Worm (Caenorhabditis elegans): Measurements from ENCODE around the gene srg-9.

Gene srg-9

DNA sequence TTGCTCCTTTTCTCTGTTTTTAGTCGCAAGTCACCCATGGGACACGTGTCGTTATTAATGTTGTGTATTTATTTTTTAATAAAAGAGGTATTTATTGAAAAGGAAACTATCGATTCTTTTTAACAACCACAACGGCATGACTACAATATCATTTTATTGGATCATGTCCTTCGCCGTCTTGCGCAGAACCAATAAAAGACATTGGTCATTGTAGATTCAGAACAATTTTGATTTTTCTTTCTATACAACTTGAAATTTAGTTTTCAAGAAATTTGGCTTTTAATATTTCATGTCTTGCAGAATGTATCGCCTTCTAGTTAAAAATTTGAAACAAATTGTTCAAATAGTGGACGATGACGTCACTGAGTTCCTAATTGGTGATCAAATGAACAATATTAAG, 5.1 kb downstream of the srg-9 start, which contains the start of gene amdh-1:
Gene amdh-1 (plus strand): TSS at position 301 of the 400 bp plus-strand sequence.
- TF ChIP-seq D2030.7 (GFP tag; IDR thresholded peaks at IDR 0.05) (no peak), egl-44 (GFP tag; IDR thresholded peaks at IDR 0.05) (no peak), madf-3 (GFP tag; IDR thresholded peaks at IDR 0.05) (no peak), mel-28 (tag; optimal IDR thresholded peaks at IDR 0.05; ENCODE audit: borderline replicate concordance) (no peak), madf-6 (GFP tag; IDR thresholded peaks at IDR 0.05) (no peak), lin-54 (GFP tag; optimal IDR thresholded peaks at IDR 0.05) (no peak), sptf-2 (GFP tag; optimal IDR thresholded peaks at IDR 0.05) (no peak), ekl-4 (GFP tag; IDR thresholded peaks at IDR 0.05) (no peak), egl-18 (GFP tag; IDR thresholded peaks at IDR 0.05) (no peak), ztf-6 (GFP tag; IDR thresholded peaks at IDR 0.05) (no peak), K12H6.12 (tag; optimal IDR thresholded peaks at IDR 0.05) (no peak)

ce11 chrIII:6248064-6248687, 8.4 kb downstream of the srg-9 start, which contains the start of the genes gen-1 and stt-3:
TSS of gene gen-1 (minus strand) at chrIII:6248158.
TSS of gene stt-3 (plus strand) at chrIII:6248637.
- peak; percentile 8 for TF ChIP-seq lsl-1 (GFP tag; optimal IDR thresholded peaks at IDR 0.05)
- peak; percentile 27; the same call in 1 of the 2 replicates for TF ChIP-seq hmg-1.2 (GFP tag; IDR thresholded peaks at IDR 0.05)
- TF ChIP-seq mcd-1 (GFP tag; IDR thresholded peaks at IDR 0.05), result no peak
- peak; percentile 69 for TF ChIP-seq F33H1.4 (GFP tag; IDR thresholded peaks at IDR 0.05)
- TF ChIP-seq let-607 (tag; optimal IDR thresholded peaks at IDR 0.05), result peak in 1 of 2 experiments; percentile 27

- TF ChIP-seq ztf-22 (GFP tag; optimal IDR thresholded peaks at IDR 0.05), result no peak
- no peak for TF ChIP-seq F57A8.1 (GFP tag; optimal IDR thresholded peaks at IDR 0.05)
- no peak for TF ChIP-seq repo-1 (tag; optimal IDR thresholded peaks at IDR 0.05)
- no peak for TF ChIP-seq sdz-38 (tag; optimal IDR thresholded peaks at IDR 0.05)
- TF ChIP-seq C06A6.2 (GFP tag; conservative IDR thresholded peaks at IDR 0.05), result no peak
- TF ChIP-seq T07F8.4 (tag; optimal IDR thresholded peaks at IDR 0.05), result no peak
- no peak for TF ChIP-seq xnd-1 (tag; optimal IDR thresholded peaks at IDR 0.05)
Observed at ce11 chrIII:6245728-6246127, 10.8 kb downstream of the srg-9 start, which contains the start of gene bcas-2. TSS of gene bcas-2 (minus strand) at chrIII:6245828.

DNA sequence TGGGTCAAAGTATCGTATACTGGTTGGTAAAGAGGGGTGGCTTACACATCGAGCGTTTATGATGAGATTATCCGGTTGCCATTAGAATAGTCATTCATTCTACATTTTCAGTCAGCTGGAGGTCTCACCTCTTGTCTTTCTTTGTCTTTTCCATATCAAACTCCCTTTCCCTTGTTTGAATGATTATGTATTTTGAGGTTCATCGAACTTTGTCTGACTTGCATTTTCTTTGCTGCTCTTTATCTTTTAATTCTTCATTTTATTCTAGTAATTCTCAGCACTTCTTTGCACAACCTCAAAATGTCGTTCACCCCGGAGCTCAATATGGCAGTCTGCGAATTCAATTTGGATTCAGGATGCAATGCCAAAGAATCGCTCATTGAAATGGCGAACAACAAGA, 16.0 kb downstream of the srg-9 start, which contains the start of gene T12A2.3:
Gene T12A2.3 (plus strand): TSS at position 301 of the 400 bp plus-strand sequence.
- TF ChIP-seq ceh-40 (GFP tag; IDR thresholded peaks at IDR 0.05), result no peak
- TF ChIP-seq snpc-1.3 (tag; optimal IDR thresholded peaks at IDR 0.05; ENCODE audit: insufficient read depth), result no peak
- no peak for TF ChIP-seq fkh-3 (tag; optimal IDR thresholded peaks at IDR 0.05)
- no peak for TF ChIP-seq ets-4 (GFP tag; optimal IDR thresholded peaks at IDR 0.05)
- no peak for TF ChIP-seq D2030.7 (GFP tag; IDR thresholded peaks at IDR 0.05)
- TF ChIP-seq attf-5 (GFP tag; optimal IDR thresholded peaks at IDR 0.05), result no peak
- no peak for TF ChIP-seq madf-10 (tag; optimal IDR thresholded peaks at IDR 0.05)
- TF ChIP-seq hlh-12 (tag; optimal IDR thresholded peaks at IDR 0.05), result no peak
- no peak for TF ChIP-seq ztf-22 (GFP tag; optimal IDR thresholded peaks at IDR 0.05)
- TF ChIP-seq ceh-100 (GFP tag; IDR thresholded peaks at IDR 0.05), result no peak
- no peak for TF ChIP-seq F57C9.4 (tag; optimal IDR thresholded peaks at IDR 0.05)
- TF ChIP-seq Y79H2A.3 (GFP tag; conservative IDR thresholded peaks at IDR 0.05), result no peak
- no peak for TF ChIP-seq lin-40 (tag; optimal IDR thresholded peaks at IDR 0.05)
- no peak for TF ChIP-seq madf-8 (GFP tag; conservative IDR thresholded peaks at IDR 0.05)
